Worm (Caenorhabditis elegans) whole organism, early embryonic: Measurements from ENCODE around the gene fut-5.

Experiments used
- ama-1 ChIP-seq: fragments of 150-350 bp; optimal IDR thresholded peaks from 2 replicates; lab custom pipeline; 2014
- hmg-4 ChIP-seq: fragments of 200-800 bp; sonication (Bioruptor generic); optimal IDR thresholded peaks from 2 replicates; lab custom pipeline; 2018; ENCODE audit warnings: mild to moderate bottlenecking, missing genetic modification characterization, missing compliant biosample characterization

DNA sequence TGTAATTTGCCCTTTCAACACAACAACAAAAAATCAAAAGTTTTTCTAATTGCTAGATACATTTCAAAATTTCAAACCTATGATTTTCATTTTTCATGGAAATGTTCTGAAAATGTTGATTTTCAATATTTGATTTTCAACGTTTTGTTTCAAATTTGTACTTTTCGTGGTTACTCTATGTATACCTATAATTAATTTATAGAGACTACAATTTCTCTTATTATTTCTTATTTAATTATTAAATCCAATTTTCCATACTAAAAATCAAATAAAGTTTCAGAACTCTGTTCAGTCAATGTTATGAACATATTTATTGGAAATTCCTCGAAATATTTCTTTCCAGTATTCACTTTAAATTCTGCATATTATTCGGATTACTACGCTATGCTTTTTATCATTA, 19.5 kb upstream of the fut-5 start, which contains the start of gene sre-39:
- TF ChIP-seq ama-1 (lab: Kevin White, UChicago) (no peak), hmg-4 (GFP tag; lab: Kevin White, UChicago) (no peak)
